Worm (Caenorhabditis elegans) whole organism, young adult: ENCODE results near the gene Y57G11C.43.

Experiments
- B0019.2 ChIP-seq: fragments of 200-800 bp; sonication (Bioruptor generic); conservative IDR thresholded peaks from 2 replicates; pipeline ENCODE4 v1.3.6; 2022; ENCODE audit warnings: missing genetic modification reagents, missing genetic modification characterization, missing compliant biosample characterization
- B0035.1 ChIP-seq: sonication (generic microtip); optimal IDR thresholded peaks from 2 replicates; lab custom pipeline; 2016; ENCODE audit warnings: missing genetic modification characterization, mild to moderate bottlenecking, missing compliant biosample characterization, missing genotype, missing genetic modification reagents
- B0336.3 ChIP-seq: fragments of 200-800 bp; sonication (Bioruptor generic); IDR thresholded peaks from 2 replicates; pipeline ENCODE4 v1.3.6; 2022; ENCODE audit warnings: missing genetic modification characterization, missing compliant biosample characterization
- C06A6.2 ChIP-seq: fragments of 200-800 bp; sonication (Bioruptor generic); conservative IDR thresholded peaks from 2 replicates; pipeline ENCODE4 v1.3.6; 2022; ENCODE audit warnings: missing genetic modification characterization, missing compliant biosample characterization
- D2030.7 ChIP-seq: fragments of 200-800 bp; sonication (Bioruptor generic); IDR thresholded peaks from 2 replicates; pipeline ENCODE4 v1.3.6; 2022; ENCODE audit warnings: missing genetic modification reagents, missing genetic modification characterization, missing compliant biosample characterization
- F10E7.11 ChIP-seq: sonication (generic microtip); optimal IDR thresholded peaks from 2 replicates; lab custom pipeline; 2017; ENCODE audit warnings: mild to moderate bottlenecking, missing genetic modification characterization, moderate library complexity, missing compliant biosample characterization
- F22D6.2 ChIP-seq: sonication (generic microtip); optimal IDR thresholded peaks from 2 replicates; lab custom pipeline; 2016; ENCODE audit warnings: mild to moderate bottlenecking, missing genetic modification characterization, missing compliant biosample characterization
- F49E8.2 ChIP-seq: sonication (generic microtip); optimal IDR thresholded peaks from 3 replicates; lab custom pipeline; 2017; ENCODE audit warnings: missing genetic modification characterization, mild to moderate bottlenecking, missing compliant biosample characterization, antibody characterized with exemption, moderate library complexity; ENCODE audit not compliant: insufficient read depth
- F55B11.4 ChIP-seq: sonication (generic microtip); optimal IDR thresholded peaks from 2 replicates; lab custom pipeline; 2016; ENCODE audit warnings: missing compliant biosample characterization, missing genetic modification characterization, borderline replicate concordance; ENCODE audit not compliant: insufficient read depth
- F57C9.4 ChIP-seq: sonication (generic microtip); optimal IDR thresholded peaks from 2 replicates; lab custom pipeline; 2017; ENCODE audit warnings: mild to moderate bottlenecking, missing genetic modification characterization, missing compliant biosample characterization
- T26A5.8 ChIP-seq: sonication (generic microtip); optimal IDR thresholded peaks from 2 replicates; lab custom pipeline; 2016; ENCODE audit warnings: missing genetic modification characterization, missing compliant biosample characterization
- Y53G8AR.9 ChIP-seq: fragments of 200-800 bp; sonication (Bioruptor generic); conservative IDR thresholded peaks from 2 replicates; pipeline ENCODE4 v1.3.6; 2022; ENCODE audit warnings: missing genetic modification reagents, missing genetic modification characterization, missing compliant biosample characterization
- Y67H2A.10 ChIP-seq: fragments of 200-800 bp; sonication (Bioruptor generic); conservative IDR thresholded peaks from 2 replicates; pipeline ENCODE4 v1.3.6; 2022; ENCODE audit warnings: missing genetic modification reagents, missing genetic modification characterization, missing compliant biosample characterization
- akir-1 ChIP-seq: fragments of 200-800 bp; sonication (Bioruptor generic); optimal IDR thresholded peaks from 2 replicates; lab custom pipeline; 2018; ENCODE audit warnings: mild to moderate bottlenecking, missing genetic modification characterization, moderate library complexity, missing compliant biosample characterization
- ama-1 ChIP-seq, 3 experiments: fragments of 150-350 bp in 1 of 3; sonication (generic microtip) in 2 of 3; optimal IDR thresholded peaks; 2 replicates each; lab custom pipeline; 2014 to 2018; ENCODE audit warnings: missing biosample characterization in 2 of 3, missing genetic modification characterization in 2 of 3, missing genetic modification reagents in 2 of 3
- athp-1 ChIP-seq: sonication (generic microtip); optimal IDR thresholded peaks from 2 replicates; lab custom pipeline; 2017; ENCODE audit warnings: mild to moderate bottlenecking, missing genetic modification characterization, missing compliant biosample characterization
- attf-3 ChIP-seq: fragments of 200-800 bp; sonication (Bioruptor generic); conservative IDR thresholded peaks from 2 replicates; pipeline ENCODE4 v1.3.6; 2022; ENCODE audit warnings: missing genetic modification reagents, missing genetic modification characterization, missing compliant biosample characterization
- attf-6 ChIP-seq: fragments of 200-800 bp; sonication (Bioruptor generic); IDR thresholded peaks from 2 replicates; pipeline ENCODE4 v1.3.6; 2022; ENCODE audit warnings: missing genetic modification reagents, missing genetic modification characterization, missing compliant biosample characterization
- ccch-3 ChIP-seq: fragments of 200-800 bp; sonication (Bioruptor generic); optimal IDR thresholded peaks from 2 replicates; lab custom pipeline; 2018; ENCODE audit warnings: mild to moderate bottlenecking, missing genetic modification characterization, missing compliant biosample characterization
- cebp-2 ChIP-seq: fragments of 200-800 bp; sonication (Bioruptor generic); IDR thresholded peaks from 2 replicates; pipeline ENCODE4 v1.3.6; 2022; ENCODE audit warnings: missing genetic modification characterization, missing compliant biosample characterization
- ceh-27 ChIP-seq: fragments of 200-800 bp; sonication (Bioruptor generic); optimal IDR thresholded peaks from 2 replicates; lab custom pipeline; 2018; ENCODE audit warnings: mild to moderate bottlenecking, missing genetic modification characterization, moderate library complexity, missing compliant biosample characterization
- ceh-58 ChIP-seq: fragments of 200-800 bp; sonication (Bioruptor generic); IDR thresholded peaks from 2 replicates; pipeline ENCODE4 v1.3.6; 2022; ENCODE audit warnings: missing genetic modification characterization, missing compliant biosample characterization
- ceh-79 ChIP-seq: sonication (generic microtip); optimal IDR thresholded peaks from 2 replicates; lab custom pipeline; 2017; ENCODE audit warnings: mild to moderate bottlenecking, missing genetic modification characterization, missing compliant biosample characterization
- ceh-91 ChIP-seq: fragments of 200-800 bp; sonication (Bioruptor generic); IDR thresholded peaks from 2 replicates; pipeline ENCODE4 v1.3.6; 2022; ENCODE audit warnings: missing genetic modification reagents, missing genetic modification characterization, missing compliant biosample characterization
- dox-1 ChIP-seq: fragments of 200-800 bp; sonication (Bioruptor generic); IDR thresholded peaks from 2 replicates; pipeline ENCODE4 v1.3.6; 2022; ENCODE audit warnings: missing genetic modification reagents, missing genetic modification characterization, missing compliant biosample characterization
- egl-18 ChIP-seq: fragments of 200-800 bp; sonication (Bioruptor generic); IDR thresholded peaks from 2 replicates; pipeline ENCODE4 v1.3.6; 2022; ENCODE audit warnings: missing genetic modification reagents, missing genetic modification characterization, missing compliant biosample characterization
- fkh-3 ChIP-seq: sonication (generic microtip); optimal IDR thresholded peaks from 2 replicates; lab custom pipeline; 2016; ENCODE audit warnings: mild to moderate bottlenecking, missing genetic modification characterization, missing compliant biosample characterization
- hlh-12 ChIP-seq: sonication (generic microtip); optimal IDR thresholded peaks from 2 replicates; lab custom pipeline; 2016; ENCODE audit warnings: missing genetic modification characterization, missing compliant biosample characterization
- hlh-26 ChIP-seq: fragments of 200-800 bp; sonication (Bioruptor generic); conservative IDR thresholded peaks from 2 replicates; pipeline ENCODE4 v1.3.6; 2022; ENCODE audit warnings: missing genetic modification reagents, missing genetic modification characterization, missing compliant biosample characterization
- hrde-1 ChIP-seq: sonication (generic microtip); optimal IDR thresholded peaks from 2 replicates; lab custom pipeline; 2016; ENCODE audit warnings: missing genetic modification characterization, mild to moderate bottlenecking, missing compliant biosample characterization, moderate library complexity, missing genotype, missing genetic modification reagents, borderline replicate concordance
- let-607 ChIP-seq, 2 experiments: fragments of 200-800 bp in 1 of 2; sonication (Bioruptor generic) in 1 of 2; sonication (generic microtip) in 1 of 2; optimal IDR thresholded peaks; 2 replicates each; lab custom pipeline; 2016 to 2018; ENCODE audit warnings: mild to moderate bottlenecking in 2 of 2, missing compliant biosample characterization in 2 of 2, missing genetic modification characterization in 2 of 2, moderate library complexity in 2 of 2, missing genotype in 1 of 2
- lin-35 ChIP-seq, 3 experiments: fragments of 150-350 bp in 2 of 3; sonication (generic microtip) in 1 of 3; optimal IDR thresholded peaks; 2 replicates each; lab custom pipeline; 2014 to 2018; ENCODE audit warnings: missing biosample characterization in 3 of 3, missing genetic modification characterization in 3 of 3, missing genetic modification reagents in 3 of 3
- lin-40 ChIP-seq: sonication (generic microtip); optimal IDR thresholded peaks from 2 replicates; lab custom pipeline; 2016; ENCODE audit warnings: missing genetic modification characterization, mild to moderate bottlenecking, missing compliant biosample characterization, missing genotype, missing genetic modification reagents
- lsy-27 ChIP-seq: sonication (generic microtip); optimal IDR thresholded peaks from 2 replicates; lab custom pipeline; 2017; ENCODE audit warnings: missing genetic modification characterization, mild to moderate bottlenecking, missing compliant biosample characterization, antibody characterized with exemption, missing genotype, borderline replicate concordance; ENCODE audit not compliant: insufficient read depth
- madf-3 ChIP-seq: fragments of 200-800 bp; sonication (Bioruptor generic); IDR thresholded peaks from 2 replicates; pipeline ENCODE4 v1.3.6; 2022; ENCODE audit warnings: missing genetic modification reagents, missing genetic modification characterization, missing compliant biosample characterization
- mxl-1 ChIP-seq: sonication (generic microtip); optimal IDR thresholded peaks from 2 replicates; lab custom pipeline; 2016; ENCODE audit warnings: missing genetic modification characterization, missing compliant biosample characterization
- nhr-80 ChIP-seq: sonication (generic microtip); optimal IDR thresholded peaks from 2 replicates; lab custom pipeline; 2016; ENCODE audit warnings: missing genetic modification characterization, missing compliant biosample characterization
- rcor-1 ChIP-seq: fragments of 200-800 bp; sonication (Bioruptor generic); IDR thresholded peaks from 2 replicates; pipeline ENCODE4 v1.3.6; 2022; ENCODE audit warnings: missing genetic modification reagents, missing genetic modification characterization, missing compliant biosample characterization
- rec-8 ChIP-seq, 2 experiments: sonication (generic microtip); optimal IDR thresholded peaks; 2 replicates each; lab custom pipeline; 2016; ENCODE audit warnings: mild to moderate bottlenecking in 2 of 2, missing genetic modification characterization in 2 of 2, missing genetic modification reagents in 2 of 2, missing genotype in 2 of 2, missing biosample characterization in 1 of 2, missing compliant biosample characterization in 1 of 2, moderate library complexity in 1 of 2
- snpc-1.3 ChIP-seq: sonication (generic microtip); optimal IDR thresholded peaks from 2 replicates; lab custom pipeline; 2017; ENCODE audit warnings: missing genetic modification characterization, mild to moderate bottlenecking, missing compliant biosample characterization, antibody characterized with exemption, moderate library complexity, missing genotype, missing genetic modification reagents; ENCODE audit not compliant: insufficient read depth
- snpc-3.4 ChIP-seq: sonication (generic microtip); optimal IDR thresholded peaks from 2 replicates; lab custom pipeline; 2017; ENCODE audit warnings: missing genetic modification characterization, mild to moderate bottlenecking, missing compliant biosample characterization, antibody characterized with exemption, moderate library complexity, missing genotype, missing genetic modification reagents
- snpc-4 ChIP-seq, 5 experiments: fragments of 150-350 bp in 1 of 5; sonication (generic microtip) in 4 of 5; optimal IDR thresholded peaks; 2 replicates each; lab custom pipeline; 2014 to 2018; ENCODE audit warnings: missing genetic modification characterization in 5 of 5, missing biosample characterization in 3 of 5, antibody characterized with exemption in 2 of 5, mild to moderate bottlenecking in 2 of 5, missing compliant biosample characterization in 2 of 5, missing genotype in 2 of 5, moderate library complexity in 2 of 5, missing genetic modification reagents in 1 of 5
- sptf-2 ChIP-seq: fragments of 200-800 bp; sonication (Bioruptor generic); optimal IDR thresholded peaks from 2 replicates; lab custom pipeline; 2018; ENCODE audit warnings: mild to moderate bottlenecking, missing genetic modification characterization, missing compliant biosample characterization
- unc-130 ChIP-seq: sonication (generic microtip); optimal IDR thresholded peaks from 2 replicates; lab custom pipeline; 2016; ENCODE audit warnings: missing genetic modification reagents, missing genetic modification characterization, missing compliant biosample characterization
- unc-62 ChIP-seq: fragments of 150-350 bp; optimal IDR thresholded peaks from 2 replicates; lab custom pipeline; 2014; ENCODE audit warnings: missing biosample characterization, missing genetic modification reagents, missing genetic modification characterization
- xnd-1 ChIP-seq: sonication (generic microtip); optimal IDR thresholded peaks from 2 replicates; lab custom pipeline; 2016; ENCODE audit warnings: missing genotype, missing genetic modification reagents, missing genetic modification characterization, missing compliant biosample characterization

Gene Y57G11C.43

ce11 chrIV:14764719-14765173, 4.5 kb upstream of the Y57G11C.43 start (continued):
- TF ChIP-seq xnd-1 (peak; percentile 98), ccch-3 (no peak), snpc-4 (GFP tag; optimal IDR thresholded peaks at IDR 0.05; lab: Kevin White, UChicago) (peak; percentile 97), snpc-4 (tag; optimal IDR thresholded peaks at IDR 0.05; lab: Kevin White, UChicago) (peak; percentile 95 to 99 (median 98)), F10E7.11 (no peak), F22D6.2 (no peak), hlh-12 (tag; lab: Kevin White, UChicago) (no peak), C06A6.2 (GFP tag; lab: Robert Waterston, UW) (no peak), madf-3 (GFP tag; lab: Robert Waterston, UW) (0 out of 2 replicates have a peak, but pooled peaks have one; percentile 45), B0035.1 (tag; lab: Kevin White, UChicago) (no peak), sptf-2 (GFP tag; lab: Kevin White, UChicago) (no peak), rcor-1 (GFP tag; lab: Robert Waterston, UW) (peak; percentile 88), mxl-1 (no peak), snpc-1.3 (tag; lab: Kevin White, UChicago) (peak; percentile 95), egl-18 (GFP tag; lab: Robert Waterston, UW) (no peak), athp-1 (peak; percentile 21), cebp-2 (no peak), ama-1 (optimal IDR thresholded peaks at IDR 0.05; lab: Kevin White, UChicago) (no peak), ama-1 (GFP tag; optimal IDR thresholded peaks at IDR 0.05; lab: Kevin White, UChicago) (peak in 1 of 2 experiments; percentile 41), Y53G8AR.9 (GFP tag; lab: Robert Waterston, UW) (peak; percentile 71), dox-1 (peak; percentile 85), T26A5.8 (tag; lab: Kevin White, UChicago) (no peak), F49E8.2 (peak; percentile 71), snpc-3.4 (tag; lab: Kevin White, UChicago) (peak; percentile 95), ceh-58 (GFP tag; lab: Robert Waterston, UW) (no peak), lsy-27 (tag; lab: Kevin White, UChicago) (peak; percentile 42), attf-6 (GFP tag; lab: Robert Waterston, UW) (peak; percentile 100), fkh-3 (no peak), ceh-79 (tag; lab: Kevin White, UChicago) (no peak), F57C9.4 (tag; lab: Kevin White, UChicago) (no peak), unc-130 (GFP tag; lab: Kevin White, UChicago) (peak; percentile 27), let-607 (tag; optimal IDR thresholded peaks at IDR 0.05; lab: Kevin White, UChicago) (no peak), nhr-80 (tag; lab: Kevin White, UChicago) (no peak), ceh-91 (GFP tag; lab: Robert Waterston, UW) (peak; percentile 63; the same call in 1 of the 2 replicates), Y67H2A.10 (GFP tag; lab: Robert Waterston, UW) (0 out of 2 replicates have a peak, but pooled peaks have one; percentile 32), B0336.3 (peak; percentile 91), D2030.7 (GFP tag; lab: Robert Waterston, UW) (peak; percentile 98), B0019.2 (GFP tag; lab: Robert Waterston, UW) (0 out of 2 replicates have a peak, but pooled peaks have one; percentile 1), lin-35 (GFP tag; optimal IDR thresholded peaks at IDR 0.05; lab: Kevin White, UChicago) (no peak), rec-8 (tag; optimal IDR thresholded peaks at IDR 0.05; lab: Kevin White, UChicago) (no peak), unc-62 (GFP tag; lab: Kevin White, UChicago) (no peak), ceh-27 (GFP tag; lab: Kevin White, UChicago) (peak; percentile 27), lin-40 (tag; lab: Kevin White, UChicago) (no peak), hlh-26 (no peak), akir-1 (GFP tag; lab: Kevin White, UChicago) (no peak), hrde-1 (tag; lab: Kevin White, UChicago) (peak; percentile 53), F55B11.4 (tag; lab: Kevin White, UChicago) (no peak), attf-3 (GFP tag; lab: Robert Waterston, UW) (peak; percentile 44)
